Worm (Caenorhabditis elegans): ENCODE results near the gene K03B8.14.

Gene K03B8.14

ce11 chrV:11379341-11379740, 11.0 kb upstream of the K03B8.14 start:
- TF ChIP-seq snu-23 (GFP tag; optimal IDR thresholded peaks at IDR 0.05) (no peak), lin-14 (GFP tag; optimal IDR thresholded peaks at IDR 0.05) (peak; percentile 46), C16A3.4 (tag; optimal IDR thresholded peaks at IDR 0.05) (no peak), nhr-12 (tag; optimal IDR thresholded peaks at IDR 0.05) (no peak), nhr-47 (tag; optimal IDR thresholded peaks at IDR 0.05) (no peak), nhr-77 (tag; optimal IDR thresholded peaks at IDR 0.05) (no peak), pqm-1 (tag; optimal IDR thresholded peaks at IDR 0.05) (no peak), nhr-71 (tag; optimal IDR thresholded peaks at IDR 0.05) (no peak), nhr-85 (tag) (peak; percentile 6)

- TF ChIP-seq fkh-10 (GFP tag; optimal IDR thresholded peaks at IDR 0.05) (peak; percentile 60), lin-15B (tag; optimal IDR thresholded peaks at IDR 0.05) (no peak), lin-14 (GFP tag; optimal IDR thresholded peaks at IDR 0.05) (peak; percentile 72)
Observed at ce11 chrV:11380571-11380970, 9.7 kb upstream of the K03B8.14 start.

ce11 chrV:11383032-11383431, 7.3 kb upstream of the K03B8.14 start, which contains the start of gene F55C10.5:
Gene F55C10.5, plus strand, starts transcription at chrV:11383105.
- TF ChIP-seq jun-1 (tag; optimal IDR thresholded peaks at IDR 0.05), result no peak
- TF ChIP-seq lin-13 (GFP tag; optimal IDR thresholded peaks at IDR 0.05), result no peak
- TF ChIP-seq blmp-1 (tag; optimal IDR thresholded peaks at IDR 0.05), result no peak
- TF ChIP-seq irx-1 (tag; optimal IDR thresholded peaks at IDR 0.05), result no peak
- no peak for TF ChIP-seq efl-1 (optimal IDR thresholded peaks at IDR 0.05)
- TF ChIP-seq efl-1 (GFP tag; optimal IDR thresholded peaks at IDR 0.05 in 1 of 2), result no peak
- no peak for TF ChIP-seq efl-3 (GFP tag; optimal IDR thresholded peaks at IDR 0.05)
- no peak for TF ChIP-seq lir-3 (tag; optimal IDR thresholded peaks at IDR 0.05; ENCODE audit: poor library complexity)
- TF ChIP-seq nhr-85 (tag), result no peak
- no peak for TF ChIP-seq aha-1 (tag; optimal IDR thresholded peaks at IDR 0.05)
- TF ChIP-seq pag-3 (tag; optimal IDR thresholded peaks at IDR 0.05; ENCODE audit: borderline replicate concordance, insufficient read depth), result no peak
- no peak for TF ChIP-seq unc-30 (tag; optimal IDR thresholded peaks at IDR 0.05)
- no peak for TF ChIP-seq ztf-11 (tag; optimal IDR thresholded peaks at IDR 0.05)
- TF ChIP-seq pqm-1 (tag; optimal IDR thresholded peaks at IDR 0.05), result no peak
- no peak for TF ChIP-seq fos-1 (tag; optimal IDR thresholded peaks at IDR 0.05)
- TF ChIP-seq lin-14 (GFP tag; optimal IDR thresholded peaks at IDR 0.05), result no peak
- no peak for TF ChIP-seq tbx-2 (tag; optimal IDR thresholded peaks at IDR 0.05)

DNA sequence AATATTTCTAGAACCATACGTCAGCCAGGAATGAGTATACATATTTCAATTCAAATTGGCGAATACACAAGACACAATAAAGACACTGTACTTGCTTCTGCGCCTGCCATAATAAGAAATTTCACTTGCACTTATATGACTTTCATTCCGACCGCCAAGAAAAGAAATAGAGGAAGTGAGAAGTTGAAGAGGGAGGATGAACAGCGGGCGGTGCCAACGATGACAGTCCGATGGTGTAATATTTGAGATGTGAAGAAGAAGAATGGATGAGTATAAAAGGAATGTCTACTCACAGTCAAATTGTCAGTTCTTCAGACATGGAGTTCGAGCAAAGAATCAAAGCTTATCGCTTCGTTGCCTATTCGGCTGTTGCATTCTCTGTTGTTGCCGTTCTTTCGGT, 5.2 kb upstream of the K03B8.14 start, which contains the start of gene col-154:
Gene col-154, plus strand, starts transcription at position 301 of the 400 bp plus-strand sequence.
- no peak for TF ChIP-seq fos-1 (tag; optimal IDR thresholded peaks at IDR 0.05)
- TF ChIP-seq blmp-1 (tag; optimal IDR thresholded peaks at IDR 0.05), result peak; percentile 73

- TF ChIP-seq egl-27 (tag; optimal IDR thresholded peaks at IDR 0.05) (no peak), nhr-47 (tag; optimal IDR thresholded peaks at IDR 0.05) (no peak), nhr-19 (GFP tag; conservative IDR thresholded peaks at IDR 0.05) (no peak), aly-2 (tag; optimal IDR thresholded peaks at IDR 0.05) (no peak), ceh-90 (tag; optimal IDR thresholded peaks at IDR 0.05) (no peak), fkh-4 (tag; optimal IDR thresholded peaks at IDR 0.05; ENCODE audit: borderline replicate concordance) (no peak), ces-1 (GFP tag; optimal IDR thresholded peaks at IDR 0.05) (no peak), grh-1 (GFP tag; IDR thresholded peaks at IDR 0.05) (no peak), nhr-76 (tag; optimal IDR thresholded peaks at IDR 0.05) (no peak), ets-5 (GFP tag; IDR thresholded peaks at IDR 0.05) (no peak), nhr-84 (tag; optimal IDR thresholded peaks at IDR 0.05) (no peak), dsc-1 (tag; optimal IDR thresholded peaks at IDR 0.05) (no peak), efl-1 (optimal IDR thresholded peaks at IDR 0.05) (no peak), efl-1 (GFP tag; optimal IDR thresholded peaks at IDR 0.05 in 1 of 2) (no peak), unc-130 (tag; optimal IDR thresholded peaks at IDR 0.05) (no peak), skn-1 (tag; optimal IDR thresholded peaks at IDR 0.05) (no peak), lin-35 (GFP tag; optimal IDR thresholded peaks at IDR 0.05) (no peak), nhr-237 (tag; optimal IDR thresholded peaks at IDR 0.05) (no peak), fos-1 (tag; optimal IDR thresholded peaks at IDR 0.05) (no peak), pag-3 (tag; optimal IDR thresholded peaks at IDR 0.05; ENCODE audit: borderline replicate concordance, insufficient read depth) (no peak)
Observed at ce11 chrV:11386428-11386827, 3.9 kb upstream of the K03B8.14 start, which contains the start of gene F55C10.4. Gene F55C10.4, plus strand, starts transcription at chrV:11386728.
